Fruit fly (Drosophila melanogaster): ENCODE results near the gene FER.

Gene FER

DNA sequence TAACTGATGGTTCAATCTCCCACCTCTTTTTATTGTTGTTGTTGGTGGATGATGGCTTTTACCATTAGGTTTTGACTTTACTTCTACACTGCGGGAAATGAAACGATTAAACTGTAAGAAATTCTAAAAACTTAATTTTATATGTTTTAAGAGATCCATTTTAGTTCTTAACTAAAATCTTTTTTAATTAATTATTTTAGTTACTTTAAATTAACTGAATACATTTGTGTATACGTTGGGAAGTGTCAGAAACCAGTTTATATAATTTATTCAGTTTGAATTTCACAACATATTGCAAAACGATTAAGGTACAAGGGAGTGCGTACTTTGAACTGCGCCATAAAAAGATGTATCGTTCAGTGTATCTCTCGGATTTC lies 41.1 kb downstream of the FER start (continued):
- TF ChIP-seq vfl (GFP tag; optimal IDR thresholded peaks at IDR 0.05) = peak; percentile 52
- peak; percentile 51 for TF ChIP-seq exex (tag; optimal IDR thresholded peaks at IDR 0.05)
- TF ChIP-seq CG15696 (tag; optimal IDR thresholded peaks at IDR 0.05) = peak; percentile 62
- no peak for TF ChIP-seq btn (GFP tag; optimal IDR thresholded peaks at IDR 0.05)
- peak; percentile 89 for TF ChIP-seq gsb-n (tag; optimal IDR thresholded peaks at IDR 0.05)
- TF ChIP-seq emc (GFP tag; optimal IDR thresholded peaks at IDR 0.05) = no peak
- no peak for TF ChIP-seq her (GFP tag; optimal IDR thresholded peaks at IDR 0.05)
- peak; percentile 81 for TF ChIP-seq CG17568 (GFP tag; optimal IDR thresholded peaks at IDR 0.05)
- peak; percentile 88 for TF ChIP-seq ATbp (GFP tag; optimal IDR thresholded peaks at IDR 0.05)
- TF ChIP-seq CG5245 (GFP tag; optimal IDR thresholded peaks at IDR 0.05) = peak; percentile 62
- peak; percentile 85 for TF ChIP-seq tio (GFP tag; optimal IDR thresholded peaks at IDR 0.05)
- peak; percentile 78 for TF ChIP-seq Nf-YC (tag; optimal IDR thresholded peaks at IDR 0.05)
- TF ChIP-seq esg (GFP tag; conservative IDR thresholded peaks at IDR 0.05) = no peak
- peak; percentile 85 for TF ChIP-seq Fer3 (tag; optimal IDR thresholded peaks at IDR 0.05)
- peak; percentile 77 for TF ChIP-seq Chrac-16 (GFP tag; optimal IDR thresholded peaks at IDR 0.05)
- TF ChIP-seq Dip2 (GFP tag; IDR thresholded peaks at IDR 0.05) = no peak
- TF ChIP-seq Mrtf (GFP tag; IDR thresholded peaks at IDR 0.05) = no peak
- TF ChIP-seq CG43689 (GFP tag; IDR thresholded peaks at IDR 0.05) = no peak
- peak; percentile 37 for TF ChIP-seq Mad (GFP tag; optimal IDR thresholded peaks at IDR 0.05)
- TF ChIP-seq CG11085 (GFP tag; IDR thresholded peaks at IDR 0.05) = no peak
- TF ChIP-seq CG4282 (GFP tag; optimal IDR thresholded peaks at IDR 0.05) = no peak
- TF ChIP-seq Fer1 (GFP tag; optimal IDR thresholded peaks at IDR 0.05) = peak; percentile 87
- peak; percentile 89 for TF ChIP-seq grau (tag; optimal IDR thresholded peaks at IDR 0.05)
- peak; percentile 83 for TF ChIP-seq fd3F (GFP tag; optimal IDR thresholded peaks at IDR 0.05)
- TF ChIP-seq CG11504 (tag; optimal IDR thresholded peaks at IDR 0.05) = peak; percentile 88
- TF ChIP-seq al (GFP tag; IDR thresholded peaks at IDR 0.05) = no peak
- no peak for TF ChIP-seq dati (GFP tag; IDR thresholded peaks at IDR 0.05)
- TF ChIP-seq CG4730 (GFP tag; IDR thresholded peaks at IDR 0.05) = no peak
- no peak for TF ChIP-seq Hmx (GFP tag; optimal IDR thresholded peaks at IDR 0.05)
- TF ChIP-seq CG13424 (tag; optimal IDR thresholded peaks at IDR 0.05) = peak; percentile 90
- TF ChIP-seq unc-4 (GFP tag; IDR thresholded peaks at IDR 0.05; ENCODE audit: partially characterized antibody) = no peak
- no peak for TF ChIP-seq Jarid2 (GFP tag; optimal IDR thresholded peaks at IDR 0.05)
- no peak for TF ChIP-seq Neu2 (GFP tag; optimal IDR thresholded peaks at IDR 0.05; ENCODE audit: borderline replicate concordance)
- TF ChIP-seq odd (GFP tag; optimal IDR thresholded peaks at IDR 0.05) = peak; percentile 87
- TF ChIP-seq CG18262 (tag; optimal IDR thresholded peaks at IDR 0.05) = peak; percentile 95
- no peak for TF ChIP-seq fd64A (GFP tag; optimal IDR thresholded peaks at IDR 0.05)
- TF ChIP-seq CG7556 (GFP tag; optimal IDR thresholded peaks at IDR 0.05) = peak; percentile 94
- TF ChIP-seq CG11398 (GFP tag; optimal IDR thresholded peaks at IDR 0.05) = no peak
- peak; percentile 89 for TF ChIP-seq Oli (tag; optimal IDR thresholded peaks at IDR 0.05)
- TF ChIP-seq mam (GFP tag; optimal IDR thresholded peaks at IDR 0.05) = peak; percentile 38
- TF ChIP-seq nerfin-2 (GFP tag; IDR thresholded peaks at IDR 0.05; ENCODE audit: partially characterized antibody) = no peak
- no peak for TF ChIP-seq CG4404 (GFP tag; IDR thresholded peaks at IDR 0.05)
- TF ChIP-seq fd102C (GFP tag; optimal IDR thresholded peaks at IDR 0.05) = no peak
- peak; percentile 93 for TF ChIP-seq CG17829 (tag; optimal IDR thresholded peaks at IDR 0.05)
- no peak for TF ChIP-seq Gsc (GFP tag; IDR thresholded peaks at IDR 0.05)
- TF ChIP-seq ara (GFP tag; IDR thresholded peaks at IDR 0.05) = no peak
- TF ChIP-seq Opbp (GFP tag; IDR thresholded peaks at IDR 0.05; ENCODE audit: partially characterized antibody) = no peak
- peak; percentile 64 for TF ChIP-seq CG8290 (GFP tag; optimal IDR thresholded peaks at IDR 0.05)
- peak in 1 of 2 experiments; percentile 51 for TF ChIP-seq CG8290 (tag; optimal IDR thresholded peaks at IDR 0.05)
- TF ChIP-seq CG11695 (GFP tag; IDR thresholded peaks at IDR 0.05) = no peak
- TF ChIP-seq kay (GFP tag; optimal IDR thresholded peaks at IDR 0.05) = no peak
- peak; percentile 44 for TF ChIP-seq Mes4 (GFP tag; optimal IDR thresholded peaks at IDR 0.05)

Measured in whole organism, embryonic.